Fruit fly (Drosophila melanogaster): Measurements from ENCODE around the gene 14-3-3epsilon.

Gene 14-3-3epsilon

dm6 chr3R:18255281-18255680 lies 12.9 kb downstream of the 14-3-3epsilon start, which contains the start of the genes Ada2a, Polr2D, Tgs1 and moi:
Gene Ada2a, minus strand, starts transcription at chr3R:18255487.
Gene Polr2D, minus strand, starts transcription at chr3R:18255487.
Gene Tgs1, plus strand, starts transcription at chr3R:18255530.
Gene moi, plus strand, starts transcription at chr3R:18255530.
- TF ChIP-seq CG1621 (tag; optimal IDR thresholded peaks at IDR 0.05) (peak; percentile 82), Eip78C (GFP tag) (no peak)

dm6 chr3R:18260016-18260415 lies 17.7 kb downstream of the 14-3-3epsilon start:
- no peak for TF ChIP-seq acj6 (GFP tag; optimal IDR thresholded peaks at IDR 0.05)
- no peak for TF ChIP-seq Blimp-1 (GFP tag; optimal IDR thresholded peaks at IDR 0.05)

- TF ChIP-seq Smox (GFP tag; optimal IDR thresholded peaks at IDR 0.05) = no peak
- no peak for TF ChIP-seq Eip93F (GFP tag; optimal IDR thresholded peaks at IDR 0.05)
- TF ChIP-seq achi (GFP tag; optimal IDR thresholded peaks at IDR 0.05) = no peak
- no peak for TF ChIP-seq CG8119 (GFP tag; IDR thresholded peaks at IDR 0.05)
Observed at dm6 chr3R:18261602-18262001, 19.3 kb downstream of the 14-3-3epsilon start.

- TF ChIP-seq CG34406 (GFP tag; optimal IDR thresholded peaks at IDR 0.05) (no peak), Ets21C (GFP tag; optimal IDR thresholded peaks at IDR 0.05) (no peak), CG4318 (GFP tag; optimal IDR thresholded peaks at IDR 0.05) (no peak), dsx (GFP tag; optimal IDR thresholded peaks at IDR 0.05; ENCODE audit: poor library complexity, severe bottlenecking) (no peak), fd59A (GFP tag; optimal IDR thresholded peaks at IDR 0.05) (no peak), Met (GFP tag; optimal IDR thresholded peaks at IDR 0.05) (no peak), fkh (GFP tag; optimal IDR thresholded peaks at IDR 0.05) (no peak), Hr38 (GFP tag; optimal IDR thresholded peaks at IDR 0.05) (no peak), Smox (GFP tag; optimal IDR thresholded peaks at IDR 0.05) (no peak), Ets96B (tag; optimal IDR thresholded peaks at IDR 0.05) (no peak), CG6808 (GFP tag; optimal IDR thresholded peaks at IDR 0.05) (no peak), Gug (GFP tag; IDR thresholded peaks at IDR 0.05) (no peak), Eip93F (GFP tag; optimal IDR thresholded peaks at IDR 0.05) (no peak), Sox15 (GFP tag; optimal IDR thresholded peaks at IDR 0.05) (no peak)
Observed at dm6 chr3R:18265275-18265674, 22.9 kb downstream of the 14-3-3epsilon start.

- no peak for TF ChIP-seq Smox (GFP tag; optimal IDR thresholded peaks at IDR 0.05)
- TF ChIP-seq Lpt (GFP tag; optimal IDR thresholded peaks at IDR 0.05) = no peak
- no peak for TF ChIP-seq CG32006 (GFP tag; optimal IDR thresholded peaks at IDR 0.05)
- no peak for TF ChIP-seq CG3919 (GFP tag; optimal IDR thresholded peaks at IDR 0.05)
- TF ChIP-seq fkh (GFP tag; optimal IDR thresholded peaks at IDR 0.05) = no peak
- no peak for TF ChIP-seq CG34406 (GFP tag; optimal IDR thresholded peaks at IDR 0.05)
- TF ChIP-seq CG11294 (GFP tag; IDR thresholded peaks at IDR 0.05) = no peak
- no peak for TF ChIP-seq Ets21C (GFP tag; optimal IDR thresholded peaks at IDR 0.05)
- TF ChIP-seq acj6 (GFP tag; optimal IDR thresholded peaks at IDR 0.05) = no peak
- TF ChIP-seq salr (GFP tag; optimal IDR thresholded peaks at IDR 0.05) = no peak
Observed at dm6 chr3R:18266665-18267064, 24.3 kb downstream of the 14-3-3epsilon start.

dm6 chr3R:18267489-18267888 lies 25.2 kb downstream of the 14-3-3epsilon start, which contains the start of gene CG18599:
Gene CG18599, plus strand, starts transcription at chr3R:18267789.
- TF ChIP-seq Sox14 (GFP tag; optimal IDR thresholded peaks at IDR 0.05) (no peak), CG10631 (GFP tag; optimal IDR thresholded peaks at IDR 0.05) (no peak), CG10669 (GFP tag; optimal IDR thresholded peaks at IDR 0.05) (no peak), dsx (GFP tag; optimal IDR thresholded peaks at IDR 0.05; ENCODE audit: poor library complexity, severe bottlenecking) (no peak), Ets96B (tag; optimal IDR thresholded peaks at IDR 0.05) (no peak), CG4318 (GFP tag; optimal IDR thresholded peaks at IDR 0.05) (no peak), Blimp-1 (GFP tag; optimal IDR thresholded peaks at IDR 0.05) (no peak)

- TF ChIP-seq OdsH (GFP tag; optimal IDR thresholded peaks at IDR 0.05) (no peak), CG32006 (GFP tag; optimal IDR thresholded peaks at IDR 0.05) (no peak)
Observed at dm6 chr3R:18269744-18270348, 27.5 kb downstream of the 14-3-3epsilon start.

Data from whole organism, prepupa.